Worm (Caenorhabditis elegans) whole organism, L1 larva: ENCODE results near the gene uncp-18.
A peak's percentile ranks its signal among the peaks of the same experiment; 100 is the strongest.

Experiments
- C34B4.2 ChIP-seq: sonication (generic microtip); optimal IDR thresholded peaks from 2 replicates; lab custom pipeline; 2017; ENCODE audit warnings: mild to moderate bottlenecking, missing genetic modification characterization, missing compliant biosample characterization
- F16B12.6 ChIP-seq: fragments of 150-350 bp; optimal IDR thresholded peaks from 2 replicates; lab custom pipeline; 2014; ENCODE audit warnings: missing biosample characterization, missing genetic modification characterization
- Y116A8C.19 ChIP-seq: sonication (generic microtip); optimal IDR thresholded peaks from 2 replicates; lab custom pipeline; 2016; ENCODE audit warnings: missing compliant biosample characterization, missing genetic modification characterization, borderline replicate concordance
- aly-2 ChIP-seq: fragments of 150-350 bp; optimal IDR thresholded peaks from 2 replicates; lab custom pipeline; 2014; ENCODE audit warnings: missing biosample characterization, missing genetic modification characterization
- ama-1 ChIP-seq: fragments of 150-350 bp; optimal IDR thresholded peaks from 2 replicates; lab custom pipeline; 2014
- blmp-1 ChIP-seq: fragments of 150-350 bp; optimal IDR thresholded peaks from 2 replicates; lab custom pipeline; 2014; ENCODE audit warnings: missing biosample characterization, missing genetic modification characterization
- ceh-8 ChIP-seq: fragments of 200-800 bp; sonication (Bioruptor generic); optimal IDR thresholded peaks from 2 replicates; lab custom pipeline; 2018; ENCODE audit warnings: mild to moderate bottlenecking, missing genetic modification characterization, moderate library complexity, missing compliant biosample characterization
- ceh-90 ChIP-seq: sonication (generic microtip); optimal IDR thresholded peaks from 2 replicates; lab custom pipeline; 2016; ENCODE audit warnings: missing genetic modification characterization, missing compliant biosample characterization
- ces-1 ChIP-seq: fragments of 150-350 bp; optimal IDR thresholded peaks from 2 replicates; lab custom pipeline; 2014; ENCODE audit warnings: missing biosample characterization, missing genetic modification reagents, missing genetic modification characterization
- dpl-1 ChIP-seq, 3 experiments: fragments of 150-350 bp in 2 of 3; sonication (generic microtip) in 1 of 3; optimal IDR thresholded peaks; 2 replicates each; lab custom pipeline; 2014 to 2017; ENCODE audit warnings: missing biosample characterization in 3 of 3, missing genetic modification characterization in 3 of 3, missing genetic modification reagents in 3 of 3
- dsc-1 ChIP-seq: sonication (generic microtip); optimal IDR thresholded peaks from 2 replicates; lab custom pipeline; 2016; ENCODE audit warnings: mild to moderate bottlenecking, missing genetic modification characterization, missing compliant biosample characterization
- egl-27 ChIP-seq, 2 experiments: fragments of 150-350 bp in 1 of 2; sonication (generic microtip); optimal IDR thresholded peaks; 3 replicates each; lab custom pipeline; 2017 to 2018; ENCODE audit warnings: missing biosample characterization in 2 of 2, missing genetic modification characterization in 2 of 2, missing genetic modification reagents in 2 of 2
- elt-2 ChIP-seq: sonication (generic microtip); optimal IDR thresholded peaks from 2 replicates; lab custom pipeline; 2016; ENCODE audit warnings: missing genetic modification characterization, mild to moderate bottlenecking, inconsistent platforms, missing compliant biosample characterization, missing genetic modification reagents
- ets-5 ChIP-seq: fragments of 200-800 bp; sonication (Bioruptor generic); IDR thresholded peaks from 2 replicates; pipeline ENCODE4 v1.3.6; 2022; ENCODE audit warnings: missing genetic modification characterization, missing compliant biosample characterization
- fkh-10 ChIP-seq: sonication (generic microtip); optimal IDR thresholded peaks from 2 replicates; lab custom pipeline; 2017; ENCODE audit warnings: missing biosample characterization, missing genetic modification reagents, missing genetic modification characterization
- fkh-4 ChIP-seq: sonication (generic microtip); optimal IDR thresholded peaks from 2 replicates; lab custom pipeline; 2016; ENCODE audit warnings: missing compliant biosample characterization, missing genetic modification characterization, borderline replicate concordance
- fkh-8 ChIP-seq: sonication (generic microtip); optimal IDR thresholded peaks from 2 replicates; lab custom pipeline; 2016; ENCODE audit warnings: mild to moderate bottlenecking, missing genetic modification characterization, missing compliant biosample characterization
- fos-1 ChIP-seq: fragments of 150-350 bp; optimal IDR thresholded peaks from 2 replicates; lab custom pipeline; 2014; ENCODE audit warnings: missing biosample characterization, missing genetic modification characterization
- grh-1 ChIP-seq: fragments of 200-800 bp; sonication (Bioruptor generic); IDR thresholded peaks from 2 replicates; pipeline ENCODE4 v1.3.6; 2022; ENCODE audit warnings: missing genetic modification reagents, missing genetic modification characterization, missing compliant biosample characterization
- hlh-17 ChIP-seq: fragments of 200-800 bp; sonication (Bioruptor generic); optimal IDR thresholded peaks from 2 replicates; lab custom pipeline; 2018; ENCODE audit warnings: missing genetic modification characterization, mild to moderate bottlenecking, missing compliant biosample characterization, moderate library complexity, borderline replicate concordance
- hpl-2 ChIP-seq: fragments of 150-350 bp; optimal IDR thresholded peaks from 2 replicates; lab custom pipeline; 2014; ENCODE audit warnings: missing biosample characterization, missing genetic modification reagents, missing genetic modification characterization
- irx-1 ChIP-seq: sonication (generic microtip); optimal IDR thresholded peaks from 2 replicates; lab custom pipeline; 2016; ENCODE audit warnings: missing genetic modification characterization, missing compliant biosample characterization
- isw-1 ChIP-seq: fragments of 200-800 bp; sonication (Bioruptor generic); IDR thresholded peaks from 2 replicates; pipeline ENCODE4 v1.3.6; 2022; ENCODE audit warnings: missing genetic modification characterization, missing compliant biosample characterization
- jun-1 ChIP-seq: fragments of 150-350 bp; optimal IDR thresholded peaks from 2 replicates; lab custom pipeline; 2014; ENCODE audit warnings: missing biosample characterization, missing genetic modification reagents, missing genetic modification characterization
- lin-14 ChIP-seq: fragments of 200-800 bp; sonication (Bioruptor generic); optimal IDR thresholded peaks from 2 replicates; lab custom pipeline; 2018; ENCODE audit warnings: mild to moderate bottlenecking, missing genetic modification characterization, moderate library complexity, missing compliant biosample characterization
- lin-39 ChIP-seq: fragments of 150-350 bp; optimal IDR thresholded peaks from 2 replicates; lab custom pipeline; 2014; ENCODE audit warnings: missing biosample characterization, missing genetic modification reagents, missing genetic modification characterization
- lir-3 ChIP-seq: sonication (generic microtip); optimal IDR thresholded peaks from 2 replicates; lab custom pipeline; 2016; ENCODE audit warnings: mild to moderate bottlenecking, missing genetic modification characterization, moderate library complexity, missing compliant biosample characterization; ENCODE audit not compliant: poor library complexity
- lsy-2 ChIP-seq, 2 experiments: fragments of 150-350 bp; optimal IDR thresholded peaks; 2 replicates each; lab custom pipeline; 2014; ENCODE audit warnings: missing biosample characterization in 2 of 2, missing genetic modification characterization in 2 of 2
- mdl-1 ChIP-seq, 2 experiments: fragments of 150-350 bp; optimal IDR thresholded peaks; 2 replicates each; lab custom pipeline; 2014 to 2017; ENCODE audit warnings: missing biosample characterization in 2 of 2, missing genetic modification characterization in 2 of 2, inconsistent platforms in 1 of 2
- mep-1 ChIP-seq: fragments of 150-350 bp; optimal IDR thresholded peaks from 2 replicates; lab custom pipeline; 2014; ENCODE audit warnings: missing biosample characterization, missing genetic modification characterization
- nhr-12 ChIP-seq: sonication (generic microtip); optimal IDR thresholded peaks from 2 replicates; lab custom pipeline; 2017; ENCODE audit warnings: missing biosample characterization, missing genetic modification characterization
- nhr-237 ChIP-seq: fragments of 150-350 bp; optimal IDR thresholded peaks from 2 replicates; lab custom pipeline; 2014; ENCODE audit warnings: missing biosample characterization, missing genetic modification characterization
- nhr-47 ChIP-seq: sonication (generic microtip); optimal IDR thresholded peaks from 2 replicates; lab custom pipeline; 2016; ENCODE audit warnings: mild to moderate bottlenecking, missing genetic modification characterization, moderate library complexity, missing compliant biosample characterization
- nhr-71 ChIP-seq: sonication (generic microtip); optimal IDR thresholded peaks from 2 replicates; lab custom pipeline; 2016; ENCODE audit warnings: mild to moderate bottlenecking, missing genetic modification characterization, moderate library complexity, missing compliant biosample characterization
- nhr-76 ChIP-seq: sonication (generic microtip); optimal IDR thresholded peaks from 2 replicates; lab custom pipeline; 2017; ENCODE audit warnings: missing biosample characterization, missing genetic modification characterization
- nhr-84 ChIP-seq: sonication (generic microtip); optimal IDR thresholded peaks from 2 replicates; lab custom pipeline; 2017; ENCODE audit warnings: missing biosample characterization, missing genetic modification characterization
- nhr-85 ChIP-seq: sonication (generic microtip); peaks from one replicate; lab custom pipeline; 2016; ENCODE audit warnings: missing genetic modification characterization, inconsistent platforms, missing compliant biosample characterization
- nhr-90 ChIP-seq: sonication (generic microtip); optimal IDR thresholded peaks from 2 replicates; lab custom pipeline; 2016; ENCODE audit warnings: mild to moderate bottlenecking, missing genetic modification characterization, missing compliant biosample characterization; ENCODE audit not compliant: poor library complexity
- pqm-1 ChIP-seq: sonication (generic microtip); optimal IDR thresholded peaks from 3 replicates; lab custom pipeline; 2017; ENCODE audit warnings: missing biosample characterization, missing genetic modification characterization
- rnt-1 ChIP-seq: sonication (generic microtip); optimal IDR thresholded peaks from 2 replicates; lab custom pipeline; 2016; ENCODE audit warnings: mild to moderate bottlenecking, missing genetic modification characterization, moderate library complexity, missing compliant biosample characterization
- skn-1 ChIP-seq: fragments of 150-350 bp; optimal IDR thresholded peaks from 2 replicates; lab custom pipeline; 2014; ENCODE audit warnings: missing biosample characterization, missing genetic modification characterization
- snpc-4 ChIP-seq: fragments of 150-350 bp; optimal IDR thresholded peaks from 2 replicates; lab custom pipeline; 2014; ENCODE audit warnings: missing biosample characterization, missing genetic modification characterization
- snu-23 ChIP-seq: sonication (generic microtip); optimal IDR thresholded peaks from 2 replicates; lab custom pipeline; 2016; ENCODE audit warnings: missing genetic modification characterization, missing compliant biosample characterization
- sptf-1 ChIP-seq: fragments of 150-350 bp; optimal IDR thresholded peaks from 2 replicates; lab custom pipeline; 2014; ENCODE audit warnings: missing biosample characterization, missing genetic modification characterization
- sup-37 ChIP-seq: fragments of 200-800 bp; sonication (Bioruptor generic); optimal IDR thresholded peaks from 2 replicates; lab custom pipeline; 2018; ENCODE audit warnings: mild to moderate bottlenecking, missing genetic modification characterization, missing compliant biosample characterization
- swsn-7 ChIP-seq: sonication (generic microtip); optimal IDR thresholded peaks from 2 replicates; lab custom pipeline; 2016; ENCODE audit warnings: missing genetic modification characterization, missing compliant biosample characterization
- tbx-2 ChIP-seq: sonication (generic microtip); optimal IDR thresholded peaks from 2 replicates; lab custom pipeline; 2016; ENCODE audit warnings: missing genetic modification characterization, missing compliant biosample characterization
- unc-130 ChIP-seq: fragments of 150-350 bp; optimal IDR thresholded peaks from 2 replicates; lab custom pipeline; 2017; ENCODE audit warnings: missing biosample characterization, missing genetic modification characterization, inconsistent platforms
- unc-30 ChIP-seq: sonication (generic microtip); optimal IDR thresholded peaks from 2 replicates; lab custom pipeline; 2017; ENCODE audit warnings: missing biosample characterization, missing genetic modification characterization
- unc-62 ChIP-seq: fragments of 150-350 bp; optimal IDR thresholded peaks from 2 replicates; lab custom pipeline; 2014; ENCODE audit warnings: missing biosample characterization, missing genetic modification reagents, missing genetic modification characterization
- ztf-11 ChIP-seq, 2 experiments: sonication (generic microtip); optimal IDR thresholded peaks; 2 replicates each; lab custom pipeline; 2016 to 2017; ENCODE audit warnings: missing genetic modification characterization in 2 of 2, missing biosample characterization in 1 of 2, missing compliant biosample characterization in 1 of 2

The uncp-18 gene

DNA sequence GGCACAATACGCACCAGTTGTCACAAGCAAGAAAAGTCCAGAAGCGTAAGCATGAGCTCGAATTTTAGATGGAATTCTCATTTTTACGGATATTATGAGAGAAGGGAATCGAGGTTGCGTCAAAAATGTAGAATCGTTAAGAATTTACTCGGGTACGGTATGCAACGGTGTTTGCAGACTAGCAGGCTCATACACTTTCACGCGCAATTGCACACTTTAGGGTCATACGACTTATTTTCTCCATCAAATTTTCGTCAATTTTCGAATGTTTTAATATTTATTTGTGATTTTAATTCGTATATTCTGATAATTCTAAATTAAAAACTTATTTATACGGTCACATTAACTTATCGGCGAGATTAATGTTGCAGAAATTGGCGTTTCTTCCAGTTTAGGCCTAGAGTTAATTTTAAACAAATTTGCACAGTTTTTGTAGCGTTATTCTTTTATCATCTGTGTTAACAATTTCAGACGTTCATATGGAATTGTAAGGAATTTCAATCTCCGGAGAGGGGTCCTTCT lies 3.1 kb downstream of the uncp-18 start, which contains the start of the genes T07A9.15 and nog-1 (continued):
- no peak for TF ChIP-seq sptf-1
- TF ChIP-seq dsc-1 (tag; lab: Kevin White, UChicago), result peak; percentile 49
- TF ChIP-seq lir-3, result peak; percentile 18
- TF ChIP-seq tbx-2, result peak; percentile 71
- peak; percentile 32 for TF ChIP-seq fos-1 (tag; lab: Kevin White, UChicago)
- TF ChIP-seq nhr-237, result peak; percentile 1
- peak; percentile 41 for TF ChIP-seq blmp-1 (tag; lab: Kevin White, UChicago)
- peak; percentile 45 for TF ChIP-seq jun-1
- no peak for TF ChIP-seq ama-1
- TF ChIP-seq C34B4.2, result no peak
- peak; percentile 41 for TF ChIP-seq hpl-2 (GFP tag; lab: Kevin White, UChicago)
- peak; percentile 76 for TF ChIP-seq nhr-47 (tag; lab: Kevin White, UChicago)
- peak in 1 of 2 experiments; percentile 59 for TF ChIP-seq mdl-1 (tag; optimal IDR thresholded peaks at IDR 0.05; lab: Kevin White, UChicago)
- no peak for TF ChIP-seq ets-5 (GFP tag; lab: Robert Waterston, UW)
- TF ChIP-seq elt-2, result peak; percentile 7
- peak; percentile 33 for TF ChIP-seq skn-1 (tag; lab: Kevin White, UChicago)
- TF ChIP-seq nhr-12 (tag; lab: Kevin White, UChicago), result no peak
- peak; percentile 6 for TF ChIP-seq irx-1 (tag; lab: Kevin White, UChicago)
- TF ChIP-seq swsn-7 (tag; lab: Kevin White, UChicago), result peak; percentile 72
- TF ChIP-seq sup-37, result no peak
- peak; percentile 56 for TF ChIP-seq isw-1 (GFP tag; lab: Robert Waterston, UW)
- peak; percentile 73 for TF ChIP-seq rnt-1 (tag; lab: Kevin White, UChicago)
- no peak for TF ChIP-seq unc-30 (tag; lab: Kevin White, UChicago)
- peak; percentile 82 for TF ChIP-seq unc-130 (tag; lab: Kevin White, UChicago)
- TF ChIP-seq ceh-8 (GFP tag; lab: Kevin White, UChicago), result no peak
- TF ChIP-seq ces-1 (GFP tag; lab: Kevin White, UChicago), result no peak
- TF ChIP-seq ceh-90, result no peak
- TF ChIP-seq nhr-85 (tag; lab: Kevin White, UChicago), result peak; percentile 69
- TF ChIP-seq grh-1 (GFP tag; lab: Robert Waterston, UW), result no peak
- peak; percentile 89 for TF ChIP-seq mep-1 (tag; lab: Kevin White, UChicago)
- peak; percentile 68 for TF ChIP-seq nhr-90 (tag; lab: Kevin White, UChicago)
- TF ChIP-seq dpl-1 (GFP tag; optimal IDR thresholded peaks at IDR 0.05; lab: Kevin White, UChicago), result peak; percentile 71 to 75 (median 73)
- TF ChIP-seq ztf-11 (tag; optimal IDR thresholded peaks at IDR 0.05; lab: Kevin White, UChicago), result peak in 1 of 2 experiments; percentile 52
- peak; percentile 32 for TF ChIP-seq fkh-10
- peak; percentile 36 for TF ChIP-seq snpc-4 (tag; lab: Kevin White, UChicago)
- TF ChIP-seq nhr-84 (tag; lab: Kevin White, UChicago), result no peak

DNA sequence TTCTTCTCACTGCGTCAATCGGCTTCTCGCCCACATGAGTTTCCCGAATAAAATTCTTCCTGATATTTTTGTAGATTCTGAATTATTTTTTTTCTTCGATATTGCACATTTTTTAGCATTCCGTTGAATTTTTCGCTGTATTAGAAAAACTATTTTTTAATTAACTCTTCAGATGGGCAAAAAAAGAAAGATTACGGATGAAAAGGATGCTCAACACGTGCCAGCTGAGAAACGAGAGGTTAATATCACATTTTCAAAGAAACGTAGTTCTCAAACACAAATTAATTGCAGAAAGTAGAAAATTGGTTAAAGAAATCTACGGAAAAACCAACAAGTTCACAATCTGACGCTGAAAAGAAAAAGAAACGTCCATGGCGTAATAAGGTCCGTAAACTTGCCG lies 6.0 kb downstream of the uncp-18 start, which contains the start of gene rrp-8:
rrp-8 (plus strand) TSS at position 173 of the 400 bp plus-strand sequence.
- peak in 1 of 2 experiments; percentile 20 for TF ChIP-seq lsy-2 (tag; optimal IDR thresholded peaks at IDR 0.05; lab: Kevin White, UChicago)
- TF ChIP-seq hpl-2 (GFP tag; lab: Kevin White, UChicago), result no peak
- no peak for TF ChIP-seq sup-37
- TF ChIP-seq nhr-76 (tag; lab: Kevin White, UChicago), result no peak
- TF ChIP-seq Y116A8C.19 (tag; lab: Kevin White, UChicago), result no peak
- no peak for TF ChIP-seq fkh-4 (tag; lab: Kevin White, UChicago)
- no peak for TF ChIP-seq ceh-8 (GFP tag; lab: Kevin White, UChicago)
- peak; percentile 73 for TF ChIP-seq aly-2 (tag; lab: Kevin White, UChicago)
- no peak for TF ChIP-seq mdl-1 (tag; optimal IDR thresholded peaks at IDR 0.05; lab: Kevin White, UChicago)
- TF ChIP-seq egl-27 (tag; optimal IDR thresholded peaks at IDR 0.05; lab: Kevin White, UChicago), result no peak
- no peak for TF ChIP-seq mep-1 (tag; lab: Kevin White, UChicago)
- TF ChIP-seq sptf-1, result no peak
- no peak for TF ChIP-seq lin-14 (GFP tag; lab: Kevin White, UChicago)
- no peak for TF ChIP-seq F16B12.6 (tag; lab: Kevin White, UChicago)
- no peak for TF ChIP-seq fkh-8 (tag; lab: Kevin White, UChicago)
- TF ChIP-seq nhr-85 (tag; lab: Kevin White, UChicago), result peak; percentile 36
- TF ChIP-seq nhr-47 (tag; lab: Kevin White, UChicago), result peak; percentile 3
- TF ChIP-seq pqm-1, result no peak
- TF ChIP-seq nhr-237, result no peak
- TF ChIP-seq snu-23 (GFP tag; lab: Kevin White, UChicago), result no peak
- no peak for TF ChIP-seq nhr-71 (tag; lab: Kevin White, UChicago)
- TF ChIP-seq ama-1, result peak; percentile 3
- TF ChIP-seq lir-3, result no peak
- TF ChIP-seq hlh-17 (GFP tag; lab: Kevin White, UChicago), result no peak
- TF ChIP-seq unc-62, result no peak
- TF ChIP-seq unc-30 (tag; lab: Kevin White, UChicago), result no peak
- TF ChIP-seq lin-39, result no peak
